Worm (Caenorhabditis elegans) whole organism, early embryonic: ENCODE data around the gene C52G5.3.

Experiments used
- ama-1 ChIP-seq: fragments of 150-350 bp; optimal IDR thresholded peaks from 2 replicates; lab custom pipeline; 2014
- ceh-13 ChIP-seq: fragments of 200-800 bp; sonication (Bioruptor generic); optimal IDR thresholded peaks from 2 replicates; lab custom pipeline; 2018; ENCODE audit warnings: mild to moderate bottlenecking, missing genetic modification characterization, missing compliant biosample characterization
- ceh-36 ChIP-seq: sonication (generic microtip); optimal IDR thresholded peaks from 2 replicates; lab custom pipeline; 2016; ENCODE audit warnings: missing genetic modification characterization, inconsistent platforms, missing compliant biosample characterization
- hmbx-1 ChIP-seq: sonication (generic microtip); optimal IDR thresholded peaks from 2 replicates; lab custom pipeline; 2016; ENCODE audit warnings: mild to moderate bottlenecking, missing genetic modification characterization, missing compliant biosample characterization
- hnd-1 ChIP-seq: sonication (generic microtip); optimal IDR thresholded peaks from 2 replicates; lab custom pipeline; 2016; ENCODE audit warnings: missing genetic modification characterization, missing compliant biosample characterization

ce11 chrX:12881174-12881573 is 35.2 kb upstream of the C52G5.3 start:
- no peak for TF ChIP-seq ceh-36 (tag; lab: Kevin White, UChicago)
- no peak for TF ChIP-seq ama-1 (lab: Kevin White, UChicago)
- no peak for TF ChIP-seq hmbx-1 (tag; lab: Kevin White, UChicago)
- no peak for TF ChIP-seq ceh-13 (GFP tag; lab: Kevin White, UChicago)
- TF ChIP-seq hnd-1 (tag; lab: Kevin White, UChicago) = no peak
